Fruit fly (Drosophila melanogaster) ovary, adult (tissue): Measurements from ENCODE around the gene Tsp33B.

ENCODE experiments used
- CG17801 ChIP-seq: fragments of 200-800 bp; optimal IDR thresholded peaks from 2 replicates; lab custom pipeline; 2019; ENCODE audit warnings: missing biosample characterization, mild to moderate bottlenecking, missing genetic modification characterization, moderate library complexity; ENCODE audit not compliant: partially characterized antibody

Gene Tsp33B

dm6 chr2L:11792265-11792664, at the start of gene Tsp33B:
Gene Tsp33B (minus strand): TSS chr2L:11792365.
- TF ChIP-seq CG17801: no peak

- no peak for TF ChIP-seq CG17801
Observed at dm6 chr2L:11841538-11841937, 49.4 kb upstream of the Tsp33B start.

- no peak for TF ChIP-seq CG17801
Observed at dm6 chr2L:11840391-11840790, 48.2 kb upstream of the Tsp33B start, which contains the start of gene CG31704. Gene CG31704 (plus strand): TSS chr2L:11840691.

- no peak for TF ChIP-seq CG17801
Observed at dm6 chr2L:11839612-11840011, 47.4 kb upstream of the Tsp33B start, which contains the start of gene Sfp33A3. Gene Sfp33A3 (plus strand): TSS chr2L:11839912.

- TF ChIP-seq CG17801: no peak
Observed at dm6 chr2L:11837413-11837812, 45.2 kb upstream of the Tsp33B start, which contains the start of gene Sfp33A2. Gene Sfp33A2 (plus strand): TSS chr2L:11837713.

- TF ChIP-seq CG17801: no peak
Observed at dm6 chr2L:11836943-11837342, 44.8 kb upstream of the Tsp33B start, which contains the start of gene Sfp33A4. Gene Sfp33A4 (plus strand): TSS chr2L:11837243.

- no peak for TF ChIP-seq CG17801
Observed at dm6 chr2L:11834308-11834707, 42.1 kb upstream of the Tsp33B start, which contains the start of gene CG45012. Gene CG45012 (plus strand): TSS chr2L:11834608.

- no peak for TF ChIP-seq CG17801
Observed at dm6 chr2L:11833786-11834185, 41.6 kb upstream of the Tsp33B start, which contains the start of gene CG45011. Gene CG45011 (plus strand): TSS chr2L:11834086.

dm6 chr2L:11829277-11829676, 37.1 kb upstream of the Tsp33B start, which contains the start of gene esc:
Gene esc (minus strand): TSS chr2L:11829405.
- TF ChIP-seq CG17801: no peak

- TF ChIP-seq CG17801: no peak
Observed at dm6 chr2L:11823470-11824162, 31.5 kb upstream of the Tsp33B start.

- no peak for TF ChIP-seq CG17801
Observed at dm6 chr2L:11816376-11816775, 24.2 kb upstream of the Tsp33B start.

dm6 chr2L:11813665-11814087, 21.5 kb upstream of the Tsp33B start, which contains the start of gene CycY:
Gene CycY (minus strand): TSS chr2L:11813780.
- no peak for TF ChIP-seq CG17801

dm6 chr2L:11812781-11813664, 20.9 kb upstream of the Tsp33B start:
- no peak for TF ChIP-seq CG17801

dm6 chr2L:11809823-11810222, 17.7 kb upstream of the Tsp33B start:
- no peak for TF ChIP-seq CG17801

dm6 chr2L:11808702-11809583, 16.8 kb upstream of the Tsp33B start, which contains the start of gene crol:
Gene crol (minus strand): TSS chr2L:11809438.
- no peak for TF ChIP-seq CG17801

- TF ChIP-seq CG17801: no peak
Observed at dm6 chr2L:11808327-11808701, 16.1 kb upstream of the Tsp33B start.
